Worm (Caenorhabditis elegans) whole organism, L2 larva: ENCODE data around the gene B0361.4.

Experiments
- C34F6.9 ChIP-seq: fragments of 150-350 bp; optimal IDR thresholded peaks from 2 replicates; lab custom pipeline; 2014; ENCODE audit warnings: missing biosample characterization, missing genetic modification characterization
- R02D3.7 ChIP-seq: fragments of 150-350 bp; optimal IDR thresholded peaks from 2 replicates; lab custom pipeline; 2014; ENCODE audit warnings: missing biosample characterization, missing genetic modification characterization
- Y55F3AM.14 ChIP-seq: fragments of 200-800 bp; sonication (Bioruptor generic); optimal IDR thresholded peaks from 2 replicates; lab custom pipeline; 2018; ENCODE audit warnings: mild to moderate bottlenecking, missing genetic modification characterization, missing compliant biosample characterization
- ZK546.5 ChIP-seq: sonication (generic microtip); optimal IDR thresholded peaks from 2 replicates; lab custom pipeline; 2017; ENCODE audit warnings: missing biosample characterization, missing genetic modification characterization
- alr-1 ChIP-seq: fragments of 150-350 bp; optimal IDR thresholded peaks from 2 replicates; lab custom pipeline; 2014; ENCODE audit warnings: missing biosample characterization, missing genetic modification characterization
- blmp-1 ChIP-seq: sonication (generic microtip); optimal IDR thresholded peaks from 2 replicates; lab custom pipeline; 2017; ENCODE audit warnings: missing genetic modification characterization, mild to moderate bottlenecking, missing compliant biosample characterization, antibody characterized with exemption, moderate library complexity; ENCODE audit not compliant: insufficient read depth
- ceh-82 ChIP-seq: fragments of 150-350 bp; optimal IDR thresholded peaks from 2 replicates; lab custom pipeline; 2014; ENCODE audit warnings: missing biosample characterization, missing genetic modification characterization
- crh-2 ChIP-seq: sonication (generic microtip); optimal IDR thresholded peaks from 2 replicates; lab custom pipeline; 2017; ENCODE audit warnings: missing biosample characterization, missing genetic modification characterization
- dmd-4 ChIP-seq: sonication (generic microtip); optimal IDR thresholded peaks from 2 replicates; lab custom pipeline; 2017; ENCODE audit warnings: missing biosample characterization, missing genetic modification characterization
- elt-3 ChIP-seq: sonication (generic microtip); optimal IDR thresholded peaks from 2 replicates; lab custom pipeline; 2017; ENCODE audit warnings: missing biosample characterization, missing genetic modification characterization
- fos-1 ChIP-seq: fragments of 150-350 bp; optimal IDR thresholded peaks from 2 replicates; lab custom pipeline; 2014; ENCODE audit warnings: missing biosample characterization, missing genetic modification characterization
- lin-11 ChIP-seq: fragments of 150-350 bp; sonication (generic microtip); optimal IDR thresholded peaks from 2 replicates; lab custom pipeline; 2014; ENCODE audit warnings: missing biosample characterization, missing genetic modification characterization, inconsistent platforms, mixed read lengths
- lin-13 ChIP-seq: fragments of 150-350 bp; optimal IDR thresholded peaks from 2 replicates; lab custom pipeline; 2014; ENCODE audit warnings: missing biosample characterization, missing genetic modification reagents, missing genetic modification characterization
- lin-39 ChIP-seq: fragments of 150-350 bp; optimal IDR thresholded peaks from 2 replicates; lab custom pipeline; 2014; ENCODE audit warnings: missing biosample characterization, missing genetic modification reagents, missing genetic modification characterization
- lsy-2 ChIP-seq, 2 experiments: fragments of 150-350 bp in 1 of 2; sonication (generic microtip) in 1 of 2; optimal IDR thresholded peaks; 2 replicates each; lab custom pipeline; 2014 to 2017; ENCODE audit warnings: missing biosample characterization in 2 of 2, missing genetic modification characterization in 2 of 2
- mab-5 ChIP-seq: fragments of 150-350 bp; optimal IDR thresholded peaks from 2 replicates; lab custom pipeline; 2014; ENCODE audit warnings: missing biosample characterization, missing genetic modification characterization
- mbf-1 ChIP-seq: sonication (generic microtip); optimal IDR thresholded peaks from 2 replicates; lab custom pipeline; 2017; ENCODE audit warnings: missing biosample characterization, missing genetic modification characterization
- mdl-1 ChIP-seq, 2 experiments: fragments of 150-350 bp in 1 of 2; sonication (generic microtip) in 1 of 2; optimal IDR thresholded peaks; 2 replicates each; lab custom pipeline; 2017; ENCODE audit warnings: missing biosample characterization in 2 of 2, missing genetic modification characterization in 2 of 2
- nhr-11 ChIP-seq: fragments of 150-350 bp; optimal IDR thresholded peaks from 2 replicates; lab custom pipeline; 2014; ENCODE audit warnings: missing biosample characterization, missing genetic modification characterization
- nhr-12 ChIP-seq: fragments of 150-350 bp; optimal IDR thresholded peaks from 2 replicates; lab custom pipeline; 2014; ENCODE audit warnings: missing biosample characterization, missing genetic modification characterization
- nhr-129 ChIP-seq: fragments of 150-350 bp; optimal IDR thresholded peaks from 2 replicates; lab custom pipeline; 2014; ENCODE audit warnings: missing biosample characterization, missing genetic modification characterization
- nhr-21 ChIP-seq: fragments of 150-350 bp; optimal IDR thresholded peaks from 2 replicates; lab custom pipeline; 2014; ENCODE audit warnings: missing biosample characterization, missing genetic modification characterization
- nhr-25 ChIP-seq: fragments of 150-350 bp; sonication (generic microtip); optimal IDR thresholded peaks from 3 replicates; lab custom pipeline; 2014; ENCODE audit warnings: missing biosample characterization, missing genetic modification characterization
- nhr-6 ChIP-seq: fragments of 150-350 bp; optimal IDR thresholded peaks from 2 replicates; lab custom pipeline; 2014; ENCODE audit warnings: missing biosample characterization, missing genetic modification characterization
- nhr-77 ChIP-seq: fragments of 150-350 bp; optimal IDR thresholded peaks from 2 replicates; lab custom pipeline; 2014; ENCODE audit warnings: missing biosample characterization, missing genetic modification characterization
- peb-1 ChIP-seq: fragments of 150-350 bp; optimal IDR thresholded peaks from 2 replicates; lab custom pipeline; 2014; ENCODE audit warnings: missing biosample characterization, missing genetic modification characterization
- sem-4 ChIP-seq: fragments of 150-350 bp; optimal IDR thresholded peaks from 2 replicates; lab custom pipeline; 2014; ENCODE audit warnings: missing biosample characterization, missing genetic modification reagents, missing genetic modification characterization
- sma-3 ChIP-seq: sonication (generic microtip); optimal IDR thresholded peaks from 2 replicates; lab custom pipeline; 2016; ENCODE audit warnings: missing genetic modification reagents, missing genetic modification characterization, missing compliant biosample characterization
- sma-9 ChIP-seq, 2 experiments: fragments of 150-350 bp in 1 of 2; sonication (generic microtip) in 1 of 2; optimal IDR thresholded peaks; 2 replicates each; lab custom pipeline; 2014 to 2016; ENCODE audit warnings: missing genetic modification characterization in 2 of 2, mild to moderate bottlenecking in 1 of 2, missing biosample characterization in 1 of 2, missing compliant biosample characterization in 1 of 2, missing genetic modification reagents in 1 of 2, moderate library complexity in 1 of 2
- snpc-4 ChIP-seq: fragments of 150-350 bp; optimal IDR thresholded peaks from 2 replicates; lab custom pipeline; 2014; ENCODE audit warnings: missing biosample characterization, missing genetic modification characterization
- unc-39 ChIP-seq: fragments of 150-350 bp; optimal IDR thresholded peaks from 2 replicates; lab custom pipeline; 2014; ENCODE audit warnings: missing biosample characterization, missing genetic modification characterization
- unc-55 ChIP-seq: fragments of 150-350 bp; sonication (generic microtip); optimal IDR thresholded peaks from 3 replicates; lab custom pipeline; 2014; ENCODE audit warnings: missing biosample characterization, missing genetic modification reagents, missing genetic modification characterization
- zag-1 ChIP-seq: fragments of 150-350 bp; optimal IDR thresholded peaks from 2 replicates; lab custom pipeline; 2014; ENCODE audit warnings: missing biosample characterization, missing genetic modification characterization
- ztf-11 ChIP-seq: sonication (generic microtip); optimal IDR thresholded peaks from 2 replicates; lab custom pipeline; 2017; ENCODE audit warnings: missing biosample characterization, missing genetic modification characterization

B0361.4 gene

DNA sequence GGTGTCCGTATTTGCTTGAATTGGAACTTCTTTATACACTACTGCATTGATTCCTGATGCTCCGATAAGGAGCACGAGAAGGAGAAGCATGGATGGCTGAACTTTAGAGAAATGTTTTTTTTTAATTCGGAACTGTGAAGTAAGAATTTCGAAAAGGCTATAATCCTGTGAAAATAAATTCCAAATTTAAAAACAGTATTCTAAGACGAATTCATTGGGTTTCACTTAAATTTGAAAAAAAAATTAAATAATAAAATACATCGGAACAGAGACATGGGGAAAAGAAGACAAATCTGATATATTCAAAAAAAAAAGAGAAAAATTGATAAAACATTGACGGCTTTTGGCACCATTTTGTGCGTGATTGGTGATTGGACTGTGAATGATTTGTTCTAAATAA is 27.0 kb downstream of the B0361.4 start, which contains the start of gene pho-5:
Gene pho-5, minus strand, starts transcription at position 101 of the 400 bp plus-strand sequence.
- TF ChIP-seq sma-3 (no peak), crh-2 (no peak), blmp-1 (tag; lab: Kevin White, UChicago) (no peak), ztf-11 (tag; lab: Kevin White, UChicago) (no peak), peb-1 (tag; lab: Kevin White, UChicago) (no peak), mbf-1 (no peak), alr-1 (tag; lab: Kevin White, UChicago) (no peak), lin-13 (GFP tag; lab: Kevin White, UChicago) (no peak), ceh-82 (tag; lab: Kevin White, UChicago) (no peak), ZK546.5 (tag; lab: Kevin White, UChicago) (no peak), nhr-12 (tag; lab: Kevin White, UChicago) (no peak)

DNA sequence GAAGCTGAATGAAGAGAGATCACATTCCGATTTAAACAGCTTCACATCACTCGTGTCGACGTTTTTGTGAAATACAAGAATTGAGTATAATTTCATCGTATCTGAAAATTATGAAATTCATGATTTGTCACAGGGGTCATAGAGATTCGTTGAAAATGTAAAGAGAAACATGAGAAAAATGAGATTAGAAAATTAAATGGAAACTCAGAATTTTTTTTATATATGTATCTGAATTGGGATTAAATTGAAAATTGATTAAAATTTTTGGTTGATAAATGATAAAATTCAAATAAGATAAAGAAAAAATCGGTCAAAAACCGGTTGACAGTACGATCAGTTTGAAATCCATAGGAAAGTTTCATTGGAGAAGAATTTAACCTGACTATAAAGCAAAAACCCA is 28.7 kb downstream of the B0361.4 start, which contains the start of gene ykt-6:
Gene ykt-6, minus strand, starts transcription at position 101 of the 400 bp plus-strand sequence.
- TF ChIP-seq sma-9 (GFP tag; optimal IDR thresholded peaks at IDR 0.05; lab: Kevin White, UChicago): no peak
- TF ChIP-seq sma-9 (tag; optimal IDR thresholded peaks at IDR 0.05; lab: Kevin White, UChicago): no peak
- no peak for TF ChIP-seq nhr-21 (tag; lab: Kevin White, UChicago)
- TF ChIP-seq lsy-2 (tag; optimal IDR thresholded peaks at IDR 0.05; lab: Kevin White, UChicago): no peak
- no peak for TF ChIP-seq Y55F3AM.14 (GFP tag; lab: Kevin White, UChicago)
- TF ChIP-seq unc-39: no peak
- no peak for TF ChIP-seq mbf-1
- TF ChIP-seq snpc-4 (tag; lab: Kevin White, UChicago): no peak
- no peak for TF ChIP-seq blmp-1 (tag; lab: Kevin White, UChicago)
- TF ChIP-seq dmd-4: no peak
- no peak for TF ChIP-seq lin-39 (tag; lab: Kevin White, UChicago)
- no peak for TF ChIP-seq crh-2
- TF ChIP-seq mdl-1 (tag; optimal IDR thresholded peaks at IDR 0.05; lab: Kevin White, UChicago): no peak
- no peak for TF ChIP-seq ztf-11 (tag; lab: Kevin White, UChicago)
- no peak for TF ChIP-seq nhr-6
- no peak for TF ChIP-seq nhr-12 (tag; lab: Kevin White, UChicago)
- TF ChIP-seq elt-3 (tag; lab: Kevin White, UChicago): no peak
- TF ChIP-seq R02D3.7: no peak
- TF ChIP-seq ZK546.5 (tag; lab: Kevin White, UChicago): no peak
- TF ChIP-seq, all 48 proteins: peak for 0

DNA sequence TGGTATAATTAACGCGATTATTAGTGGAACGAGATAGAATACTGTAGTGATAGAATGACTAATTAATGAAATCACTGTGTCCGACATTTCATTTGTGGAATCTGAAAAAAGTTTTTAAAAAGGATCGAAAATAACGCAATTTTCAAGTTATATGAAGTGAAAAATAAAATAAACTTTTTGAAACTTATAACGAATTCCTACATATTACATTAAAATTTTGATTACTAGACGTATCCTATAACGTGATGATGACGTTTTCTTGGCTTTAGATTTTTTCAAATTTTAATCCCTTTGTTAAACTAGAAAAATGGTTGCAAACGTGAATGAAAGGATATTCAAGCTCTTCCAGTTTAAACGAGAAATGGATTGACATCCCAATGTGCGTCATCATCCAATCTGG is 31.7 kb downstream of the B0361.4 start, which contains the start of gene algn-11:
Gene algn-11, minus strand, starts transcription at position 101 of the 400 bp plus-strand sequence.
- no peak for TF ChIP-seq nhr-11 (tag; lab: Kevin White, UChicago)

DNA sequence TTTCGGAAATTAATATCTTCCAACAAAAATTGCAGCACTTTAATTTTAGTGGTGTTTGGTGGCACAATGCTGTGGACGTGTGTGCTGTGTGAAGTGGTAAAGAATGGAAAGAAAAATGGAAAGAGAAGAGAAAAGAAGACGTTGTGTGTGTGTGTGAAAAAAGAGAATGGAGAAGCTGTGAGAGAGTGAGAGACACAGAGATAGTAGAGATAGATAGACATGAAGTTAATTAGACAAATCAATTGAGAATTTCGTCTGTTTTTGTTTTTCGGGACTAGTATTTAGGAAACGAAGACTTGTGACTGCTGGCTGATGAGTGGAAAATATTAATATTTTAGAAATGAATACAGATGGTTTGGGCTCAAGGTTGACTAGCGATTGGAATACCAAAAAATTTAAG is 32.4 kb downstream of the B0361.4 start:
- TF ChIP-seq crh-2 (peak; percentile 34), mab-5 (tag; lab: Kevin White, UChicago) (no peak), C34F6.9 (peak; percentile 26), lsy-2 (tag; optimal IDR thresholded peaks at IDR 0.05; lab: Kevin White, UChicago) (peak in 1 of 2 experiments; percentile 34), unc-55 (GFP tag; lab: Kevin White, UChicago) (peak; percentile 20)

DNA sequence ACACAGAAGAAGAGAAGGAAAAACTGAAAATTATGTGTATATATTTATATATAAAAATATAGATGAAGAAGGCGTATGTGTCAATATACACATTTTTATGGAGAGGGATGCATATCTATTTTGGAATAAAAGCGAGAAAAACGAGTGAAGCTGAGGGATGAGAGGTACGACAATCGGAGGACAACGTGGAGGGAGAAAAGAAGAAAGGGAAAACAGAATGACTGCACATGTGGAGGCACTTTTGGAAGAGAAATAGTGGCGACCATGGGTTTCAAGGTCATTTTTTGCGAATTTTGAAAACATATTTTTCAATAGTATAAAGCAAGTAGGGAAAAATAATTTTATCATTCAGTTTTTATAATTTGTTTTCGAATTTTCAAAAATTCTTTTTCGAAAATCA is 33.8 kb downstream of the B0361.4 start:
- TF ChIP-seq sem-4 (no peak), blmp-1 (tag; lab: Kevin White, UChicago) (peak; percentile 88), nhr-25 (tag; lab: Kevin White, UChicago) (peak; percentile 33), elt-3 (tag; lab: Kevin White, UChicago) (no peak), fos-1 (tag; lab: Kevin White, UChicago) (peak; percentile 35), crh-2 (peak; percentile 35), nhr-129 (tag; lab: Kevin White, UChicago) (peak; percentile 35), mdl-1 (tag; optimal IDR thresholded peaks at IDR 0.05; lab: Kevin White, UChicago) (peak in 1 of 2 experiments; percentile 18), unc-55 (GFP tag; lab: Kevin White, UChicago) (peak; percentile 4), nhr-77 (no peak), zag-1 (no peak), lin-11 (tag; lab: Kevin White, UChicago) (no peak), C34F6.9 (peak; percentile 56), alr-1 (tag; lab: Kevin White, UChicago) (no peak)
